Fruit fly (Drosophila melanogaster): Measurements from ENCODE around the gene tutl.

- TF ChIP-seq CG8478 (optimal IDR thresholded peaks at IDR 0.05) (no peak), CTCF (optimal IDR thresholded peaks at IDR 0.05) (no peak)
These were observed 30.0 kb upstream of the tutl start for dm6 chr2L:4252832-4253473.

Data from S2 (cell line).